Fruit fly (Drosophila melanogaster) whole organism, pupa: ENCODE measurements around the gene robo2.

Experiments used
- CG12605 ChIP-seq: fragments of 200-800 bp; sonication (Bioruptor generic); IDR thresholded peaks from 2 replicates; pipeline ENCODE4 v1.3.6; 2022; ENCODE audit warnings: missing biosample characterization, missing genetic modification characterization
- CG15710 ChIP-seq: fragments of 200-800 bp; sonication (Bioruptor generic); optimal IDR thresholded peaks from 2 replicates; lab custom pipeline; 2018; ENCODE audit warnings: missing biosample characterization, mild to moderate bottlenecking, missing genetic modification characterization, moderate library complexity
- CG17806 ChIP-seq: fragments of 200-800 bp; sonication (Bioruptor generic); optimal IDR thresholded peaks from 2 replicates; lab custom pipeline; 2018; ENCODE audit warnings: missing biosample characterization, mild to moderate bottlenecking, missing genetic modification characterization, moderate library complexity
- CG34367 ChIP-seq: fragments of 200-800 bp; sonication (Bioruptor generic); optimal IDR thresholded peaks from 2 replicates; lab custom pipeline; 2018; ENCODE audit warnings: missing biosample characterization, mild to moderate bottlenecking, missing genetic modification characterization
- CG8159 ChIP-seq: fragments of 200-800 bp; sonication (Bioruptor generic); optimal IDR thresholded peaks from 3 replicates; lab custom pipeline; 2018; ENCODE audit warnings: missing biosample characterization, mild to moderate bottlenecking, missing genetic modification characterization, moderate library complexity
- Pif1B ChIP-seq: fragments of 200-800 bp; sonication (Bioruptor generic); optimal IDR thresholded peaks from 3 replicates; lab custom pipeline; 2016; ENCODE audit warnings: missing biosample characterization, missing genetic modification characterization
- Snoo ChIP-seq: fragments of 200-800 bp; sonication (Bioruptor generic); optimal IDR thresholded peaks from 3 replicates; lab custom pipeline; 2017; ENCODE audit warnings: missing biosample characterization, mild to moderate bottlenecking, missing genetic modification characterization, inconsistent platforms
- rn ChIP-seq: fragments of 200-800 bp; sonication (Bioruptor generic); IDR thresholded peaks from 2 replicates; pipeline ENCODE4 v1.3.6; 2022; ENCODE audit warnings: missing biosample characterization, missing genetic modification characterization

DNA sequence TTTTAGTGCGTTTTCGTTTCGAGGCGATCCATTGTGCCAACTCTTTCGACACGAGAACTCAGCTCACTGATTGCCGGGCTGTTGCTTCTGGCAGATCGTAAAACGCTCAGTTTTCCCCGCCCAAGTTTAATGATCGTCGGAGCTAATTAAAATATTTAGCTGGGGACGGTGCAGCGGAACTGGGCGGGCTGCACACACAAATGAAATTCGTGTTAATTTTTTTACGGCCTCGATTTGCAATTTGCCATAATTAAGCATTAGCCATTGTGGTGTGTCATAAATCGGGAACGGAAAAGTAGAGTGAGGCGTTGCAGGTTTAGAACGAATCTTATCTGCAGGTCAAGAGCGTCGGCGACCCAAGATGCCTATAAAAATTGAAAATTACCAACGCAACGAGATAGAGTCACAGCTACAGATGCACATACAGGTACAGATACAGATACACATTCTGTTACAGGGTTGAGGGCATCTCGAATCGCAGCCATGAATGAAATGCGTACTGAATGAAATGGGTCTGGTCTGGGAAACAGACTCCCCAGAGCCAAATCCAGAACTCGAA, 5.6 kb upstream of the robo2 start:
- no peak for TF ChIP-seq CG8159 (tag; lab: Kevin White, UChicago)
- no peak for TF ChIP-seq CG17806
- TF ChIP-seq Snoo (tag; lab: Kevin White, UChicago), result no peak
- no peak for TF ChIP-seq CG15710 (tag; lab: Kevin White, UChicago)
- no peak for TF ChIP-seq rn
- TF ChIP-seq CG34367 (tag; lab: Kevin White, UChicago), result no peak
- no peak for TF ChIP-seq CG12605 (GFP tag; lab: Robert Waterston, UW)
- TF ChIP-seq Pif1B, result no peak
